Worm (Caenorhabditis elegans) whole organism, L3 larva: Measurements from ENCODE around the gene pigx-1.

Experiments
- R02D3.7 ChIP-seq: fragments of 150-350 bp; optimal IDR thresholded peaks from 2 replicates; lab custom pipeline; 2014; ENCODE audit warnings: missing biosample characterization, missing genetic modification characterization
- ceh-9 ChIP-seq: sonication (generic microtip); optimal IDR thresholded peaks from 2 replicates; lab custom pipeline; 2018; ENCODE audit warnings: missing biosample characterization, missing genetic modification characterization
- elt-2 ChIP-seq: sonication (generic microtip); optimal IDR thresholded peaks from 2 replicates; lab custom pipeline; 2016; ENCODE audit warnings: missing genetic modification reagents, mild to moderate bottlenecking, missing genetic modification characterization, missing compliant biosample characterization
- fkh-10 ChIP-seq: sonication (generic microtip); optimal IDR thresholded peaks from 2 replicates; lab custom pipeline; 2017; ENCODE audit warnings: missing biosample characterization, missing genetic modification reagents, missing genetic modification characterization
- lin-15B ChIP-seq: fragments of 150-350 bp; optimal IDR thresholded peaks from 2 replicates; lab custom pipeline; 2014; ENCODE audit warnings: missing biosample characterization, missing genetic modification characterization
- pha-4 ChIP-seq: fragments of 150-350 bp; optimal IDR thresholded peaks from 2 replicates; lab custom pipeline; 2014; ENCODE audit warnings: missing biosample characterization, missing genetic modification reagents, missing genetic modification characterization
- snpc-4 ChIP-seq: fragments of 150-350 bp; optimal IDR thresholded peaks from 2 replicates; lab custom pipeline; 2014; ENCODE audit warnings: missing biosample characterization, missing genetic modification characterization
- unc-62 ChIP-seq: fragments of 150-350 bp; sonication (generic microtip); optimal IDR thresholded peaks from 4 replicates; lab custom pipeline; 2014; ENCODE audit warnings: missing biosample characterization, missing genetic modification reagents, missing genetic modification characterization

ce11 chrX:1062403-1063073 is 34.3 kb downstream of the pigx-1 start, which contains the start of gene unc-1:
- TF ChIP-seq R02D3.7 = no peak
- no peak for TF ChIP-seq lin-15B (tag; lab: Kevin White, UChicago)
- TF ChIP-seq elt-2 (tag; lab: Kevin White, UChicago) = no peak
- no peak for TF ChIP-seq ceh-9 (tag; lab: Kevin White, UChicago)
- TF ChIP-seq unc-62 = no peak
- TF ChIP-seq pha-4 = no peak
- no peak for TF ChIP-seq fkh-10
- TF ChIP-seq snpc-4 = no peak
